Worm (Caenorhabditis elegans) whole organism, L4/young adult: ENCODE data around the gene T10B10.8.
A peak's percentile ranks its signal among the peaks of the same experiment; 100 is the strongest.

Source experiments
- W03F9.2 ChIP-seq: fragments of 150-350 bp; optimal IDR thresholded peaks from 2 replicates; lab custom pipeline; 2014; ENCODE audit warnings: missing biosample characterization, missing genetic modification characterization
- dao-5 ChIP-seq: sonication (generic microtip); optimal IDR thresholded peaks from 2 replicates; lab custom pipeline; 2016; ENCODE audit warnings: missing genotype, missing genetic modification characterization, moderate library complexity, missing compliant biosample characterization

DNA sequence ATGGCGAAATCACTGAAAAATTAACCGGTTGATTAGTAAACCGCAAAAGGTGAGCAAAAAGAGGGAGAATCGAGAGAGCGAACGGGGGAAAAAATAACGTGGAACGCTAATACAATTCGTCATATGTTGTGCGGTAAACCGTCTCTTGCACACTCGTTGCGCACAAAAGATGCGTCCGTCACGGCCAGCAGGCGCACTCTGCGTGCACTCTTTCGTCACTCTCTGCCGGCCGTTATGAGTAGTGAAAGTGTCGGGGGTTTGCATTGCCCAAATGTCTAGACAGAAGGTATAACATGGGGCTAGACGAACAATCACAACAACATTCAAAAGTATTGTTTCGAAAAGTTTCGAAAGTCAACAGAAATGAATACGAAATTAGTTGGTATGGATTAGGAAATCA lies 15.4 kb upstream of the T10B10.8 start, which contains the start of gene pkhm-2:
- TF ChIP-seq W03F9.2 (tag; lab: Kevin White, UChicago), result peak; percentile 83
- TF ChIP-seq dao-5 (tag; lab: Kevin White, UChicago), result no peak
